Worm (Caenorhabditis elegans): ENCODE measurements around the gene C25B8.8.

- no peak for TF ChIP-seq flt-1 (GFP tag; IDR thresholded peaks at IDR 0.05)
- no peak for TF ChIP-seq cog-1 (tag; optimal IDR thresholded peaks at IDR 0.05)
- TF ChIP-seq ztf-29 (GFP tag; IDR thresholded peaks at IDR 0.05): no peak
- TF ChIP-seq T22C8.4 (GFP tag; IDR thresholded peaks at IDR 0.05): no peak
- no peak for TF ChIP-seq ztf-23 (GFP tag; IDR thresholded peaks at IDR 0.05)
- TF ChIP-seq med-1 (GFP tag; optimal IDR thresholded peaks at IDR 0.05; ENCODE audit: insufficient read depth): no peak
- TF ChIP-seq klf-2 (GFP tag; conservative IDR thresholded peaks at IDR 0.05): no peak
These were observed 40.2 kb upstream of the C25B8.8 start, which contains the start of gene dop-3 for ce11 chrX:6569624-6570023.
